Worm (Caenorhabditis elegans) whole organism, L4 larva: ENCODE results near the gene T14B1.1.

ENCODE experiments used
- D1046.2 ChIP-seq: fragments of 200-800 bp; sonication (Bioruptor generic); IDR thresholded peaks from 2 replicates; pipeline ENCODE4 v1.3.6; 2022; ENCODE audit warnings: missing genetic modification characterization, missing compliant biosample characterization
- F44E2.7 ChIP-seq: fragments of 200-800 bp; sonication (Bioruptor generic); IDR thresholded peaks from 2 replicates; pipeline ENCODE4 v2.1.2; 2022; ENCODE audit warnings: missing genetic modification characterization, missing compliant biosample characterization
- T20F7.1 ChIP-seq: fragments of 200-800 bp; sonication (Bioruptor generic); optimal IDR thresholded peaks from 2 replicates; lab custom pipeline; 2018; ENCODE audit warnings: mild to moderate bottlenecking, missing genetic modification characterization, missing compliant biosample characterization
- ZK546.5 ChIP-seq, 2 experiments: sonication (generic microtip); optimal IDR thresholded peaks; 2 replicates each; lab custom pipeline; 2017; ENCODE audit warnings: missing biosample characterization in 2 of 2, missing genetic modification characterization in 2 of 2
- aha-1 ChIP-seq: fragments of 150-350 bp; peaks from one replicate; lab custom pipeline; 2014; ENCODE audit warnings: missing biosample characterization, missing genetic modification characterization
- ama-1 ChIP-seq: fragments of 150-350 bp; optimal IDR thresholded peaks from 2 replicates; lab custom pipeline; 2014; ENCODE audit warnings: inconsistent platforms, mixed read lengths
- ceh-20 ChIP-seq: fragments of 200-800 bp; sonication (Bioruptor generic); IDR thresholded peaks from 2 replicates; pipeline ENCODE4 v1.3.6; 2022; ENCODE audit warnings: missing genetic modification reagents, missing genetic modification characterization, missing compliant biosample characterization
- ceh-28 ChIP-seq: fragments of 150-350 bp; optimal IDR thresholded peaks from 2 replicates; lab custom pipeline; 2014; ENCODE audit warnings: missing biosample characterization, missing genetic modification reagents, missing genetic modification characterization
- ceh-44 ChIP-seq: fragments of 200-800 bp; sonication (Bioruptor generic); IDR thresholded peaks from 2 replicates; pipeline ENCODE4 v1.3.6; 2022; ENCODE audit warnings: missing genetic modification reagents, missing genetic modification characterization, missing compliant biosample characterization
- daf-16 ChIP-seq, 3 experiments: sonication (generic microtip); optimal IDR thresholded peaks; 2 replicates each; lab custom pipeline; 2016 to 2017; ENCODE audit warnings: missing genetic modification characterization in 3 of 3, missing genetic modification reagents in 3 of 3, mild to moderate bottlenecking in 2 of 3, missing compliant biosample characterization in 2 of 3, missing biosample characterization in 1 of 3, moderate library complexity in 1 of 3
- daf-19 ChIP-seq: fragments of 200-800 bp; sonication (Bioruptor generic); conservative IDR thresholded peaks from 2 replicates; pipeline ENCODE4 v1.3.6; 2022; ENCODE audit warnings: missing genetic modification characterization, missing compliant biosample characterization
- dpl-1 ChIP-seq: fragments of 150-350 bp; optimal IDR thresholded peaks from 2 replicates; lab custom pipeline; 2014; ENCODE audit warnings: missing biosample characterization, missing genetic modification reagents, missing genetic modification characterization
- hlh-11 ChIP-seq: fragments of 200-800 bp; sonication (Bioruptor generic); optimal IDR thresholded peaks from 2 replicates; lab custom pipeline; 2018; ENCODE audit warnings: mild to moderate bottlenecking, missing genetic modification characterization, missing compliant biosample characterization
- hlh-30 ChIP-seq: sonication (generic microtip); optimal IDR thresholded peaks from 2 replicates; lab custom pipeline; 2017; ENCODE audit warnings: antibody characterized with exemption, mild to moderate bottlenecking, missing genetic modification characterization, missing compliant biosample characterization; ENCODE audit not compliant: insufficient read depth
- lim-7 ChIP-seq: fragments of 200-800 bp; sonication (Bioruptor generic); IDR thresholded peaks from 2 replicates; pipeline ENCODE4 v1.3.6; 2022; ENCODE audit warnings: missing genetic modification characterization, missing compliant biosample characterization
- lin-13 ChIP-seq: fragments of 150-350 bp; optimal IDR thresholded peaks from 2 replicates; lab custom pipeline; 2014; ENCODE audit warnings: missing biosample characterization, missing genetic modification reagents, missing genetic modification characterization
- lsy-2 ChIP-seq, 2 experiments: fragments of 150-350 bp in 1 of 2; sonication (generic microtip) in 1 of 2; optimal IDR thresholded peaks; 2 replicates each; lab custom pipeline; 2014 to 2017; ENCODE audit warnings: missing biosample characterization in 2 of 2, missing genetic modification characterization in 2 of 2
- mep-1 ChIP-seq: fragments of 150-350 bp; sonication (generic microtip); optimal IDR thresholded peaks from 3 replicates; lab custom pipeline; 2014; ENCODE audit warnings: missing biosample characterization, missing genetic modification characterization
- nhr-11 ChIP-seq: fragments of 150-350 bp; optimal IDR thresholded peaks from 2 replicates; lab custom pipeline; 2014; ENCODE audit warnings: missing biosample characterization, missing genetic modification characterization
- nhr-111 ChIP-seq: fragments of 200-800 bp; sonication (Bioruptor generic); optimal IDR thresholded peaks from 2 replicates; lab custom pipeline; 2018; ENCODE audit warnings: mild to moderate bottlenecking, missing genetic modification characterization, missing compliant biosample characterization
- nhr-237 ChIP-seq: sonication (generic microtip); optimal IDR thresholded peaks from 2 replicates; lab custom pipeline; 2017; ENCODE audit warnings: missing biosample characterization, missing genetic modification characterization
- nhr-25 ChIP-seq: sonication (generic microtip); optimal IDR thresholded peaks from 2 replicates; lab custom pipeline; 2017; ENCODE audit warnings: missing genetic modification characterization, mild to moderate bottlenecking, missing compliant biosample characterization, antibody characterized with exemption, moderate library complexity, borderline replicate concordance; ENCODE audit not compliant: insufficient read depth
- nhr-28 ChIP-seq: fragments of 150-350 bp; optimal IDR thresholded peaks from 2 replicates; lab custom pipeline; 2014; ENCODE audit warnings: missing biosample characterization, missing genetic modification characterization
- pqm-1 ChIP-seq: sonication (generic microtip); optimal IDR thresholded peaks from 2 replicates; lab custom pipeline; 2017; ENCODE audit warnings: missing biosample characterization, missing genetic modification characterization
- sdz-12 ChIP-seq: fragments of 200-800 bp; sonication (Bioruptor generic); optimal IDR thresholded peaks from 2 replicates; lab custom pipeline; 2018; ENCODE audit warnings: mild to moderate bottlenecking, missing genetic modification characterization, missing compliant biosample characterization
- set-16 ChIP-seq: fragments of 200-800 bp; sonication (Bioruptor generic); IDR thresholded peaks from 2 replicates; pipeline ENCODE4 v1.3.6; 2022; ENCODE audit warnings: missing genetic modification reagents, missing genetic modification characterization, missing compliant biosample characterization
- snpc-4 ChIP-seq: fragments of 150-350 bp; optimal IDR thresholded peaks from 2 replicates; lab custom pipeline; 2014; ENCODE audit warnings: missing biosample characterization, missing genetic modification characterization
- spr-1 ChIP-seq: sonication (generic microtip); optimal IDR thresholded peaks from 2 replicates; lab custom pipeline; 2016; ENCODE audit warnings: mild to moderate bottlenecking, missing genetic modification characterization, missing compliant biosample characterization
- unc-130 ChIP-seq: sonication (generic microtip); optimal IDR thresholded peaks from 2 replicates; lab custom pipeline; 2016; ENCODE audit warnings: missing genetic modification reagents, missing genetic modification characterization, missing compliant biosample characterization
- unc-39 ChIP-seq: sonication (generic microtip); optimal IDR thresholded peaks from 2 replicates; lab custom pipeline; 2017; ENCODE audit warnings: missing biosample characterization, missing genetic modification characterization
- vab-7 ChIP-seq: fragments of 200-800 bp; sonication (Bioruptor generic); IDR thresholded peaks from 2 replicates; pipeline ENCODE4 v1.3.6; 2022; ENCODE audit warnings: missing genetic modification reagents, missing genetic modification characterization, missing compliant biosample characterization

The T14B1.1 gene

DNA sequence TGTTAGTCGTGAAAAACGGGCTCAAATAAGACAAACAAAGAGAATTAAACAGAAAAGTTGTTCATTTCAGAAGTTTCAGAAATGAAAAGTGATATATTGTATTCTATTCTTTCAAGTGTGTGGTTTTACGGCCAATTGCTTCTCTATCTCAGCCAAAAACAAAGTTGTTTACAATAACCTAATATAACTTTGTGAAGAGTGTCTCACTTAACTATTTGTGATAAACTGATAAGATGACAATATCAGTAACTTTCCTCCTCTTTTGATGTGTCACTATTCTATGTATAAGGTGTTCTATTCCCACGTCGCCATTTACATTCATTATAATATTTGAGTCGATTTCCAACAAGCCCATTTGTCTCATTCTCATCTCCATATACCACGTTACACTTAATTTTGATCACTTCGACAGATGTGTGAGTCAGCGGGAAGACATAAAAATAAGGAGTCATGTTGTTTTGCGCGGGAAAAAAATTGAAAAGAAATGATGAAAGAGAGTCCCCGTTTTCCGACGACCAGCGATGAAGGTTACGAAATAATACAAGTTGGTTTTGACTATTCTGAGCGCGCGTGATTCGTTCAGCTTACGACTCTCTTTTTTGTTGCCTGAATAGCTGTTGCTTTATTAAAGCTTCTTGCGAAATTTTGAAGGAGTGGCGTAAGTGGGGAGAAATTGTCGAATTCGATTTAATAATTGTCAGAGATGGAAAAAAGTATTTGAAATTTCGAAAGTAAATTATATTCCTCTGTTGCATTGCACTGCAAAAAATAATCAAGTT, 36.9 kb upstream of the T14B1.1 start (continued):
- TF ChIP-seq pqm-1 (tag; lab: Kevin White, UChicago) = peak; percentile 35
- TF ChIP-seq lim-7 (GFP tag; lab: Robert Waterston, UW) = no peak
- TF ChIP-seq spr-1 (tag; lab: Kevin White, UChicago) = no peak

ce11 chrX:9702790-9703189, 34.3 kb upstream of the T14B1.1 start:
- TF ChIP-seq ZK546.5 (tag; optimal IDR thresholded peaks at IDR 0.05; lab: Kevin White, UChicago) = no peak
- no peak for TF ChIP-seq unc-39
- TF ChIP-seq F44E2.7 (GFP tag; lab: Robert Waterston, UW) = no peak
- TF ChIP-seq daf-16 (GFP tag; optimal IDR thresholded peaks at IDR 0.05; lab: Kevin White, UChicago) = no peak
- TF ChIP-seq daf-16 (tag; optimal IDR thresholded peaks at IDR 0.05; lab: Kevin White, UChicago) = no peak
- TF ChIP-seq aha-1 (tag; lab: Kevin White, UChicago) = peak; percentile 22
- no peak for TF ChIP-seq nhr-111 (GFP tag; lab: Kevin White, UChicago)
- TF ChIP-seq, all 104 proteins: peak for 1

- no peak for TF ChIP-seq nhr-237
- TF ChIP-seq ama-1 (lab: Kevin White, UChicago) = no peak
- TF ChIP-seq D1046.2 (GFP tag; lab: Robert Waterston, UW) = no peak
- TF ChIP-seq unc-130 = no peak
- TF ChIP-seq hlh-11 (tag; lab: Kevin White, UChicago) = no peak
- TF ChIP-seq lin-13 (GFP tag; lab: Kevin White, UChicago) = no peak
Observed at ce11 chrX:9698359-9698758, 29.8 kb upstream of the T14B1.1 start, which contains the start of gene dyf-7. dyf-7 (plus strand) TSS chrX:9698659.

DNA sequence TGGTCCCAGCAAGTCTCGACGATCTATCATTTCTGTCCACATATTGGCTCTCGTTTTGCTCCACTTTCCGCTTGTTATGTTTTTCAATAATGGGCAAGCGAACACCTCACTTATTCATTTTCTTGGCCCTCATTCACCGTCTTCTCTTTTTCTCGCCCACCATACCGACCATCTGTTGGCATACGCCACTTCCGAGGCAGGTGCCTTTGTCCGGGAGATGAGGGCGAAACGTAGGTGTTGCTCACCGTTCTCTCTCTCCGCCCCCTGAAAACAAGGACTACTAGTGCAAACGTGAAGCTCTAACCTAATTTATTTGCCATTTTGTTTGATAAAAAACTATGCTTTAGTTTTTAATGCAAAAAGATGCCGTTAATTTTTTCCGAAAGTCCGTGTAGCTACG, 29.1 kb upstream of the T14B1.1 start:
- no peak for TF ChIP-seq dpl-1 (GFP tag; lab: Kevin White, UChicago)
- TF ChIP-seq ceh-44 (GFP tag; lab: Robert Waterston, UW) = no peak
- no peak for TF ChIP-seq hlh-30 (tag; lab: Kevin White, UChicago)
- no peak for TF ChIP-seq lsy-2 (tag; optimal IDR thresholded peaks at IDR 0.05; lab: Kevin White, UChicago)
- TF ChIP-seq sdz-12 (GFP tag; lab: Kevin White, UChicago) = no peak
- TF ChIP-seq aha-1 (tag; lab: Kevin White, UChicago) = peak; percentile 10

DNA sequence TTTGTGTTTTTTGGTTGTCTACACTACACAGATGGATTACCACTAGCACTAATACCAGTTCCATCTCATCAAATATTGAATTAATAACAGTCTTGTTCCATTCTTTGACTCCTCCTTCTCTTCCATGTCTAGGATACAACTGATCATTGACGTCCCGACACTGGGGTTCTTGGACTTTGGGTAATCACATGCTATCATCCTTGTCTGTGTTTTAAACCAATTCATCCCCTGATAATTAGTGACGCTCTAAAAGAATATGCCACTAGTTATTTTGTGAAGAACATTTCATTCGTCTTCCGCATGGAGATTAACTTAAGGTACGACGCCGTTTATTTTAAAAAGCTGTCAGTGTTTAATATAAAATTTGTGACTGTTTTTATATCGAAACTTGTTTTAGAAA, 21.9 kb upstream of the T14B1.1 start, which contains the start of gene npr-18:
TSS of gene npr-18 (plus strand) at position 301 of the 400 bp plus-strand sequence.
- TF ChIP-seq mep-1 (tag; lab: Kevin White, UChicago) (no peak), ceh-28 (tag; lab: Kevin White, UChicago) (no peak), hlh-11 (tag; lab: Kevin White, UChicago) (no peak), ceh-20 (no peak), nhr-11 (tag; lab: Kevin White, UChicago) (no peak), daf-19 (no peak), T20F7.1 (no peak), nhr-28 (tag; lab: Kevin White, UChicago) (no peak), snpc-4 (tag; lab: Kevin White, UChicago) (no peak), ZK546.5 (tag; optimal IDR thresholded peaks at IDR 0.05; lab: Kevin White, UChicago) (no peak), set-16 (GFP tag; lab: Robert Waterston, UW) (no peak), nhr-25 (tag; lab: Kevin White, UChicago) (no peak), vab-7 (GFP tag; lab: Robert Waterston, UW) (no peak), F44E2.7 (GFP tag; lab: Robert Waterston, UW) (no peak)
